Fruit fly (Drosophila melanogaster) whole organism, embryonic: ENCODE data around the gene Tpr2.
A peak's percentile ranks its signal among the peaks of the same experiment; 100 is the strongest.

Experiments
- Adf1 ChIP-seq: fragments of 200-800 bp; sonication (Bioruptor generic); IDR thresholded peaks from 2 replicates; pipeline ENCODE4 v1.3.6; 2022; ENCODE audit warnings: missing biosample characterization, missing genetic modification characterization
- CG11093 ChIP-seq: fragments of 200-800 bp; sonication (Bioruptor generic); IDR thresholded peaks from 3 replicates; pipeline ENCODE4 v1.3.6; 2022; ENCODE audit warnings: missing biosample characterization, missing genetic modification characterization
- CG12104 ChIP-seq: fragments of 200-800 bp; sonication (Bioruptor generic); optimal IDR thresholded peaks from 3 replicates; lab custom pipeline; 2016; ENCODE audit warnings: missing biosample characterization, missing genetic modification characterization
- CG12236 ChIP-seq: fragments of 200-800 bp; sonication (Bioruptor generic); optimal IDR thresholded peaks from 2 replicates; lab custom pipeline; 2016; ENCODE audit warnings: missing biosample characterization, missing genetic modification characterization
- CG12659 ChIP-seq: fragments of 200-800 bp; sonication (Bioruptor generic); optimal IDR thresholded peaks from 3 replicates; lab custom pipeline; 2017; ENCODE audit warnings: mild to moderate bottlenecking, missing biosample characterization, missing genetic modification reagents, missing genetic modification characterization
- CG15269 ChIP-seq: fragments of 200-800 bp; sonication (Bioruptor generic); optimal IDR thresholded peaks from 2 replicates; lab custom pipeline; 2018; ENCODE audit warnings: missing biosample characterization, mild to moderate bottlenecking, missing genetic modification characterization, moderate library complexity
- CG16863 ChIP-seq: fragments of 200-800 bp; sonication (Bioruptor generic); optimal IDR thresholded peaks from 3 replicates; lab custom pipeline; 2016; ENCODE audit warnings: missing biosample characterization, missing genetic modification characterization
- CG17568 ChIP-seq: fragments of 200-800 bp; sonication (Bioruptor generic); optimal IDR thresholded peaks from 2 replicates; lab custom pipeline; 2018; ENCODE audit warnings: missing biosample characterization, mild to moderate bottlenecking, missing genetic modification characterization, moderate library complexity
- CG32532 ChIP-seq: fragments of 200-800 bp; sonication (Bioruptor generic); IDR thresholded peaks from 2 replicates; pipeline ENCODE4 v1.3.6; 2022; ENCODE audit warnings: missing biosample characterization, missing genetic modification characterization
- CG43689 ChIP-seq: fragments of 200-800 bp; sonication (Bioruptor generic); IDR thresholded peaks from 2 replicates; pipeline ENCODE4 v1.3.6; 2022; ENCODE audit warnings: missing biosample characterization, missing genetic modification characterization
- CG4820 ChIP-seq: fragments of 200-800 bp; sonication (Bioruptor generic); optimal IDR thresholded peaks from 3 replicates; lab custom pipeline; 2016; ENCODE audit warnings: missing biosample characterization, missing genetic modification characterization
- CG7271 ChIP-seq: fragments of 200-800 bp; sonication (Bioruptor generic); optimal IDR thresholded peaks from 2 replicates; lab custom pipeline; 2018; ENCODE audit warnings: missing biosample characterization, mild to moderate bottlenecking, missing genetic modification characterization, moderate library complexity
- Camta ChIP-seq: fragments of 200-800 bp; sonication (Bioruptor generic); optimal IDR thresholded peaks from 2 replicates; lab custom pipeline; 2016; ENCODE audit warnings: missing biosample characterization, missing genetic modification characterization
- Doc3 ChIP-seq: fragments of 200-800 bp; sonication (Bioruptor generic); IDR thresholded peaks from 3 replicates; pipeline ENCODE4 v1.3.6; 2022; ENCODE audit warnings: missing biosample characterization, missing genetic modification characterization; ENCODE audit not compliant: partially characterized antibody
- HHEX ChIP-seq: fragments of 200-800 bp; sonication (Bioruptor generic); optimal IDR thresholded peaks from 3 replicates; lab custom pipeline; 2017; ENCODE audit warnings: missing biosample characterization, mild to moderate bottlenecking, missing genetic modification characterization, missing genetic modification reagents
- Hsf ChIP-seq: fragments of 200-800 bp; sonication (Bioruptor generic); optimal IDR thresholded peaks from 3 replicates; lab custom pipeline; 2016; ENCODE audit warnings: missing biosample characterization, missing genetic modification characterization
- NFAT ChIP-seq: fragments of 200-800 bp; sonication (Bioruptor generic); IDR thresholded peaks from 2 replicates; pipeline ENCODE4 v1.3.6; 2022; ENCODE audit warnings: missing biosample characterization, missing genetic modification characterization
- Nf-YC ChIP-seq: fragments of 200-800 bp; optimal IDR thresholded peaks from 3 replicates; lab custom pipeline; 2019; ENCODE audit warnings: missing biosample characterization, mild to moderate bottlenecking, missing genetic modification characterization, moderate library complexity
- Opbp ChIP-seq: fragments of 200-800 bp; sonication (Bioruptor generic); IDR thresholded peaks from 3 replicates; pipeline ENCODE4 v1.3.6; 2022; ENCODE audit warnings: missing biosample characterization, missing genetic modification characterization; ENCODE audit not compliant: partially characterized antibody
- PHDP ChIP-seq: fragments of 200-800 bp; sonication (Bioruptor generic); optimal IDR thresholded peaks from 3 replicates; lab custom pipeline; 2018; ENCODE audit warnings: missing biosample characterization, mild to moderate bottlenecking, missing genetic modification characterization, moderate library complexity
- Scr ChIP-seq: fragments of 200-800 bp; sonication (Bioruptor generic); IDR thresholded peaks from 2 replicates; pipeline ENCODE4 v1.3.6; 2022; ENCODE audit warnings: missing biosample characterization, missing genetic modification characterization; ENCODE audit not compliant: partially characterized antibody
- Sox102F ChIP-seq: fragments of 200-800 bp; sonication (Bioruptor generic); optimal IDR thresholded peaks from 2 replicates; lab custom pipeline; 2018; ENCODE audit warnings: missing biosample characterization, mild to moderate bottlenecking, missing genetic modification characterization, moderate library complexity
- Sry-δ ChIP-seq: fragments of 200-800 bp; sonication (Bioruptor generic); optimal IDR thresholded peaks from 2 replicates; lab custom pipeline; 2016; ENCODE audit warnings: missing biosample characterization, missing genetic modification characterization
- bcd ChIP-seq: fragments of 200-800 bp; sonication (Bioruptor generic); optimal IDR thresholded peaks from 2 replicates; lab custom pipeline; 2017; ENCODE audit warnings: missing biosample characterization, mild to moderate bottlenecking, missing genetic modification characterization
- cg ChIP-seq: fragments of 200-800 bp; sonication (Bioruptor generic); optimal IDR thresholded peaks from 3 replicates; lab custom pipeline; 2019; ENCODE audit warnings: missing biosample characterization, mild to moderate bottlenecking, missing genetic modification characterization, moderate library complexity
- ci ChIP-seq: fragments of 200-800 bp; sonication (Bioruptor generic); IDR thresholded peaks from 3 replicates; pipeline ENCODE4 v1.3.6; 2022; ENCODE audit warnings: missing biosample characterization, missing genetic modification characterization
- croc ChIP-seq: fragments of 200-800 bp; sonication (Bioruptor generic); conservative IDR thresholded peaks from 3 replicates; pipeline ENCODE4 v1.3.6; 2022; ENCODE audit warnings: missing biosample characterization, missing genetic modification characterization
- crol ChIP-seq: fragments of 200-800 bp; sonication (Bioruptor generic); IDR thresholded peaks from 2 replicates; pipeline ENCODE4 v1.3.6; 2022; ENCODE audit warnings: missing biosample characterization, missing genetic modification characterization
- danr ChIP-seq: fragments of 200-800 bp; sonication (Bioruptor generic); IDR thresholded peaks from 2 replicates; pipeline ENCODE4 v1.3.6; 2022; ENCODE audit warnings: missing biosample characterization, missing genetic modification characterization
- fu2 ChIP-seq: fragments of 200-800 bp; sonication (Bioruptor generic); optimal IDR thresholded peaks from 2 replicates; lab custom pipeline; 2016; ENCODE audit warnings: missing biosample characterization, missing genetic modification characterization
- grn ChIP-seq: fragments of 200-800 bp; sonication (Bioruptor generic); optimal IDR thresholded peaks from 3 replicates; lab custom pipeline; 2017; ENCODE audit warnings: missing biosample characterization, missing genetic modification characterization
- ham ChIP-seq: fragments of 200-800 bp; sonication (Bioruptor generic); IDR thresholded peaks from 2 replicates; pipeline ENCODE4 v1.3.6; 2022; ENCODE audit warnings: missing biosample characterization, missing genetic modification characterization
- lmd ChIP-seq: fragments of 200-800 bp; sonication (Bioruptor generic); IDR thresholded peaks from 2 replicates; pipeline ENCODE4 v1.3.6; 2022; ENCODE audit warnings: missing biosample characterization, missing genetic modification characterization
- lola ChIP-seq, 3 experiments: fragments of >200 bp in 2 of 3; fragments of 200-800 bp in 1 of 3; sonication (Bioruptor generic) in 1 of 3; optimal IDR thresholded peaks; 2 replicates each; lab custom pipeline; 2017 to 2019; ENCODE audit warnings: missing biosample characterization in 3 of 3, missing genetic modification characterization in 3 of 3, mild to moderate bottlenecking in 1 of 3, moderate library complexity in 1 of 3
- nmo ChIP-seq: fragments of 200-800 bp; sonication (Bioruptor generic); optimal IDR thresholded peaks from 2 replicates; lab custom pipeline; 2018; ENCODE audit warnings: missing biosample characterization, mild to moderate bottlenecking, missing genetic modification characterization, moderate library complexity
- org-1 ChIP-seq: fragments of 200-800 bp; sonication (Bioruptor generic); optimal IDR thresholded peaks from 2 replicates; lab custom pipeline; 2017; ENCODE audit warnings: missing biosample characterization, missing genetic modification characterization
- otp ChIP-seq: fragments of 200-800 bp; sonication (Bioruptor generic); IDR thresholded peaks from 3 replicates; pipeline ENCODE4, ENCODE4 v1.3.6; 2022; ENCODE audit warnings: missing biosample characterization, missing genetic modification characterization
- p53 ChIP-seq: fragments of 200-800 bp; sonication (Bioruptor generic); optimal IDR thresholded peaks from 2 replicates; lab custom pipeline; 2016; ENCODE audit warnings: missing biosample characterization, missing genetic modification characterization
- pho ChIP-seq: fragments of 200-800 bp; sonication (Bioruptor generic); optimal IDR thresholded peaks from 2 replicates; lab custom pipeline; 2016; ENCODE audit warnings: missing biosample characterization, missing genetic modification characterization
- prd ChIP-seq, 3 experiments: fragments of >200 bp in 2 of 3; fragments of 200-800 bp in 1 of 3; sonication (Bioruptor generic) in 1 of 3; optimal IDR thresholded peaks in 2 of 3; IDR thresholded peaks in 1 of 3; 2 replicates in 2 of 3; 3 replicates in 1 of 3; pipeline versions ENCODE4 v1.3.6 to Lab custom; 2017 to 2022; ENCODE audit warnings: missing biosample characterization in 1 of 3, missing genetic modification characterization in 1 of 3
- ranshi ChIP-seq: fragments of 200-800 bp; sonication (Bioruptor generic); IDR thresholded peaks from 2 replicates; pipeline ENCODE4 v1.3.6; 2022; ENCODE audit warnings: missing biosample characterization, missing genetic modification characterization
- run ChIP-seq: fragments of 200-800 bp; sonication (Bioruptor generic); optimal IDR thresholded peaks from 3 replicates; lab custom pipeline; 2018; ENCODE audit warnings: missing biosample characterization, mild to moderate bottlenecking, missing genetic modification characterization
- sens ChIP-seq: fragments of 200-800 bp; sonication (Bioruptor generic); peaks from one replicate; lab custom pipeline; 2016; ENCODE audit warnings: missing biosample characterization, missing genetic modification characterization
- stc ChIP-seq: fragments of 200-800 bp; sonication (Bioruptor generic); IDR thresholded peaks from 2 replicates; pipeline ENCODE4 v1.3.6; 2022; ENCODE audit warnings: missing biosample characterization, missing genetic modification characterization
- toy ChIP-seq: fragments of 200-800 bp; sonication (Bioruptor generic); IDR thresholded peaks from 2 replicates; pipeline ENCODE4 v1.3.6; 2022; ENCODE audit warnings: missing biosample characterization, missing genetic modification characterization
- unc-4 ChIP-seq: fragments of 200-800 bp; sonication (Bioruptor generic); IDR thresholded peaks from 2 replicates; pipeline ENCODE4 v1.3.6; 2022; ENCODE audit warnings: missing biosample characterization, missing genetic modification characterization; ENCODE audit not compliant: partially characterized antibody
- wek ChIP-seq: fragments of 200-800 bp; sonication (Bioruptor generic); optimal IDR thresholded peaks from 3 replicates; lab custom pipeline; 2018; ENCODE audit warnings: missing biosample characterization, mild to moderate bottlenecking, missing genetic modification characterization, moderate library complexity
- zen2 ChIP-seq: fragments of 200-800 bp; sonication (Bioruptor generic); IDR thresholded peaks from 3 replicates; pipeline ENCODE4 v1.3.6; 2022; ENCODE audit warnings: missing biosample characterization, missing genetic modification characterization; ENCODE audit not compliant: partially characterized antibody

Gene Tpr2

DNA sequence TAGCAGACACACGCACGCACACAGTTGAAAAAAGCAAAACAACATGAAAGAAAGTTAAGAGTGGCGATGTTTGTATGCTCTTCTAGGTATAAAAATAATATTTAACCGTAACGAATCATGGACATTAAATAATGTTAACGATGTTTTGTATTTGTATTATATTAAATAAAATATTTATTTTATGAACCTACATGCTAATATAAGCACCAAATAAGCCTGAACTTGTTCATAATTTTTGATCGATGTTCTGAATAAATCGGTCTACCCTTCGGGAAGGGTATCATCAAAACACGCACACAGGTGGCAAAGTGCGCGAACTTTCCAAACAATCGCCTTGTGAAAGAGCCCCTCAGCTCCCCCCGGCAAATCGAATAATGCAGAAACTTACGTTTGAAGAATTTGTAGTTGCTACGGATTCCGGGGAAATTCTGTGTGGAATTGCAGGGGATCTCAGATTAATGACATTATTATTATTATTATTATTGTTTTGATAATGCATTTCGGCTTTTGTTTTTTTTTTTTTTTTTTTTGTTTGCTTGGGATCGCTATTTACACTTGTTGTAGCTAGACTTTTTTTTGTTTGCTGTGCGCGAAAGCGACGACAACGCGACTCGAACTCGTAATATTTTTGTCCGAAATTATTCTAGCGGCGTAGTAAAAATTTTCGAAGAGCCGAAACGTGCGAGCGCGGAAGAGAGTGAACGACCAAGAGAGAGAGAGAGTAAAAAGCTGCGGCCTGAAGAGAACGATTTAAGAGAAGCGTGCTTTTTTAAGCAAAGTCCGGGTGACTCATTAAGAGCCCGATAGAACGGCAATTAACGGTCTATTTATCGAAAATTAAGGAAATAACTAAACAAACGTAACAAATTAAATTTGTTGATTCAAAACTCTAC is 28.5 kb downstream of the Tpr2 start (continued):
- peak; percentile 42 for TF ChIP-seq CG15269 (tag; lab: Kevin White, UChicago)
- TF ChIP-seq CG16863: peak; percentile 15
- TF ChIP-seq Doc3 (GFP tag; lab: Robert Waterston, UW): no peak
- TF ChIP-seq Hsf (GFP tag; lab: Kevin White, UChicago): no peak
- no peak for TF ChIP-seq CG11093 (GFP tag; lab: Robert Waterston, UW)
- peak; percentile 64; the same call in 1 of the 3 replicates for TF ChIP-seq otp
- no peak for TF ChIP-seq PHDP
- no peak for TF ChIP-seq pho
- TF ChIP-seq CG12104 (GFP tag; lab: Kevin White, UChicago): peak; percentile 6
- no peak for TF ChIP-seq Camta (GFP tag; lab: Kevin White, UChicago)
- TF ChIP-seq Adf1 (GFP tag; lab: Robert Waterston, UW): peak; percentile 34; the same call in 1 of the 2 replicates
- peak; percentile 11 for TF ChIP-seq HHEX (GFP tag; lab: Kevin White, UChicago)
- TF ChIP-seq CG7271 (tag; lab: Kevin White, UChicago): no peak
- no peak for TF ChIP-seq wek (GFP tag; lab: Kevin White, UChicago)
- TF ChIP-seq CG17568 (GFP tag; lab: Kevin White, UChicago): peak; percentile 38
- TF ChIP-seq NFAT (GFP tag; lab: Robert Waterston, UW): peak; percentile 34; the same call in 1 of the 2 replicates
- peak; percentile 51 for TF ChIP-seq Nf-YC (tag; lab: Kevin White, UChicago)
- TF ChIP-seq danr (GFP tag; lab: Robert Waterston, UW): no peak
- TF ChIP-seq lmd (GFP tag; lab: Robert Waterston, UW): peak; percentile 50
- TF ChIP-seq stc (GFP tag; lab: Robert Waterston, UW): peak; percentile 30; the same call in 1 of the 2 replicates
- TF ChIP-seq nmo: peak; percentile 58
- TF ChIP-seq unc-4 (GFP tag; lab: Robert Waterston, UW): no peak
- peak; percentile 5 for TF ChIP-seq ranshi (GFP tag; lab: Robert Waterston, UW)
- TF ChIP-seq lola (GFP tag; optimal IDR thresholded peaks at IDR 0.05; lab: Kevin White, UChicago): peak in 1 of 3 experiments; percentile 34
- TF ChIP-seq CG43689 (GFP tag; lab: Robert Waterston, UW): no peak
- TF ChIP-seq prd (optimal IDR thresholded peaks at IDR 0.05; lab: Kevin White, UChicago): no peak
- peak; percentile 42; the same call in 1 of the 3 replicates for TF ChIP-seq prd (GFP tag; IDR thresholded peaks at IDR 0.05; lab: Robert Waterston, UW)
- TF ChIP-seq sens (GFP tag; lab: Kevin White, UChicago): peak; percentile 86
- TF ChIP-seq Sox102F (GFP tag; lab: Kevin White, UChicago): peak; percentile 64
- TF ChIP-seq Scr (GFP tag; lab: Robert Waterston, UW): no peak
- no peak for TF ChIP-seq run (tag; lab: Kevin White, UChicago)
- no peak for TF ChIP-seq ham (GFP tag; lab: Robert Waterston, UW)
- no peak for TF ChIP-seq croc (GFP tag; lab: Robert Waterston, UW)
- peak; percentile 62; the same call in 1 of the 2 replicates for TF ChIP-seq crol (GFP tag; lab: Robert Waterston, UW)
- peak; percentile 18 for TF ChIP-seq grn (GFP tag; lab: Kevin White, UChicago)
- no peak for TF ChIP-seq zen2 (GFP tag; lab: Robert Waterston, UW)
- TF ChIP-seq CG12659 (GFP tag; lab: Kevin White, UChicago): peak; percentile 28
- TF ChIP-seq cg (GFP tag; lab: Kevin White, UChicago): peak; percentile 21
- TF ChIP-seq CG12236: peak; percentile 47
- TF ChIP-seq p53 (GFP tag; lab: Kevin White, UChicago): no peak
- TF ChIP-seq org-1 (GFP tag; lab: Kevin White, UChicago): peak; percentile 25
- TF ChIP-seq CG32532 (GFP tag; lab: Robert Waterston, UW): peak; percentile 50
- no peak for TF ChIP-seq Sry-δ
- TF ChIP-seq Opbp (GFP tag; lab: Robert Waterston, UW): no peak
- no peak for TF ChIP-seq CG4820 (GFP tag; lab: Kevin White, UChicago)
- TF ChIP-seq ci (GFP tag; lab: Robert Waterston, UW): peak; percentile 79
- TF ChIP-seq toy: 0 out of 2 replicates have a peak, but pooled peaks have one; percentile 30
- no peak for TF ChIP-seq fu2 (GFP tag; lab: Kevin White, UChicago)
- TF ChIP-seq bcd (GFP tag; lab: Kevin White, UChicago): peak; percentile 35
